Worm (Caenorhabditis elegans) whole organism, L2 larva: ENCODE data around the gene F58E6.11.
A peak's percentile ranks its signal among the peaks of the same experiment; 100 is the strongest.

ENCODE experiments used
- C34F6.9 ChIP-seq: fragments of 150-350 bp; optimal IDR thresholded peaks from 2 replicates; lab custom pipeline; 2014; ENCODE audit warnings: missing biosample characterization, missing genetic modification characterization
- F13H6.1 ChIP-seq: sonication (generic microtip); optimal IDR thresholded peaks from 2 replicates; lab custom pipeline; 2016; ENCODE audit warnings: missing genetic modification characterization, missing compliant biosample characterization
- R02D3.7 ChIP-seq: fragments of 150-350 bp; optimal IDR thresholded peaks from 2 replicates; lab custom pipeline; 2014; ENCODE audit warnings: missing biosample characterization, missing genetic modification characterization
- Y55F3AM.14 ChIP-seq: fragments of 200-800 bp; sonication (Bioruptor generic); optimal IDR thresholded peaks from 2 replicates; lab custom pipeline; 2018; ENCODE audit warnings: mild to moderate bottlenecking, missing genetic modification characterization, missing compliant biosample characterization
- ZK546.5 ChIP-seq: sonication (generic microtip); optimal IDR thresholded peaks from 2 replicates; lab custom pipeline; 2017; ENCODE audit warnings: missing biosample characterization, missing genetic modification characterization
- alr-1 ChIP-seq: fragments of 150-350 bp; optimal IDR thresholded peaks from 2 replicates; lab custom pipeline; 2014; ENCODE audit warnings: missing biosample characterization, missing genetic modification characterization
- aly-2 ChIP-seq: fragments of 150-350 bp; optimal IDR thresholded peaks from 2 replicates; lab custom pipeline; 2014; ENCODE audit warnings: missing biosample characterization, missing genetic modification characterization
- ama-1 ChIP-seq: fragments of 150-350 bp; optimal IDR thresholded peaks from 2 replicates; lab custom pipeline; 2018; ENCODE audit warnings: inconsistent platforms
- blmp-1 ChIP-seq: sonication (generic microtip); optimal IDR thresholded peaks from 2 replicates; lab custom pipeline; 2017; ENCODE audit warnings: missing genetic modification characterization, mild to moderate bottlenecking, missing compliant biosample characterization, antibody characterized with exemption, moderate library complexity; ENCODE audit not compliant: insufficient read depth
- ceh-16 ChIP-seq: fragments of 150-350 bp; optimal IDR thresholded peaks from 2 replicates; lab custom pipeline; 2014; ENCODE audit warnings: missing biosample characterization, missing genetic modification characterization
- ceh-82 ChIP-seq: fragments of 150-350 bp; optimal IDR thresholded peaks from 2 replicates; lab custom pipeline; 2014; ENCODE audit warnings: missing biosample characterization, missing genetic modification characterization
- crh-2 ChIP-seq: sonication (generic microtip); optimal IDR thresholded peaks from 2 replicates; lab custom pipeline; 2017; ENCODE audit warnings: missing biosample characterization, missing genetic modification characterization
- dmd-4 ChIP-seq: sonication (generic microtip); optimal IDR thresholded peaks from 2 replicates; lab custom pipeline; 2017; ENCODE audit warnings: missing biosample characterization, missing genetic modification characterization
- egl-27 ChIP-seq: sonication (generic microtip); optimal IDR thresholded peaks from 3 replicates; lab custom pipeline; 2017; ENCODE audit warnings: missing biosample characterization, missing genetic modification reagents, missing genetic modification characterization
- elt-1 ChIP-seq: fragments of 150-350 bp; optimal IDR thresholded peaks from 2 replicates; lab custom pipeline; 2014; ENCODE audit warnings: missing biosample characterization, missing genetic modification characterization
- elt-3 ChIP-seq: sonication (generic microtip); optimal IDR thresholded peaks from 2 replicates; lab custom pipeline; 2017; ENCODE audit warnings: missing biosample characterization, missing genetic modification characterization
- fos-1 ChIP-seq: fragments of 150-350 bp; optimal IDR thresholded peaks from 2 replicates; lab custom pipeline; 2014; ENCODE audit warnings: missing biosample characterization, missing genetic modification characterization
- gmeb-1 ChIP-seq: fragments of 150-350 bp; optimal IDR thresholded peaks from 2 replicates; lab custom pipeline; 2014; ENCODE audit warnings: missing biosample characterization, missing genetic modification characterization
- lin-11 ChIP-seq: fragments of 150-350 bp; sonication (generic microtip); optimal IDR thresholded peaks from 2 replicates; lab custom pipeline; 2014; ENCODE audit warnings: missing biosample characterization, missing genetic modification characterization, inconsistent platforms, mixed read lengths
- lin-13 ChIP-seq: fragments of 150-350 bp; optimal IDR thresholded peaks from 2 replicates; lab custom pipeline; 2014; ENCODE audit warnings: missing biosample characterization, missing genetic modification reagents, missing genetic modification characterization
- lin-39 ChIP-seq: fragments of 150-350 bp; optimal IDR thresholded peaks from 2 replicates; lab custom pipeline; 2014; ENCODE audit warnings: missing biosample characterization, missing genetic modification reagents, missing genetic modification characterization
- lsy-2 ChIP-seq, 2 experiments: fragments of 150-350 bp in 1 of 2; sonication (generic microtip) in 1 of 2; optimal IDR thresholded peaks; 2 replicates each; lab custom pipeline; 2014 to 2017; ENCODE audit warnings: missing biosample characterization in 2 of 2, missing genetic modification characterization in 2 of 2
- mab-5 ChIP-seq: fragments of 150-350 bp; optimal IDR thresholded peaks from 2 replicates; lab custom pipeline; 2014; ENCODE audit warnings: missing biosample characterization, missing genetic modification characterization
- mbf-1 ChIP-seq: sonication (generic microtip); optimal IDR thresholded peaks from 2 replicates; lab custom pipeline; 2017; ENCODE audit warnings: missing biosample characterization, missing genetic modification characterization
- mdl-1 ChIP-seq, 2 experiments: fragments of 150-350 bp in 1 of 2; sonication (generic microtip) in 1 of 2; optimal IDR thresholded peaks; 2 replicates each; lab custom pipeline; 2017; ENCODE audit warnings: missing biosample characterization in 2 of 2, missing genetic modification characterization in 2 of 2
- nhr-10 ChIP-seq: sonication (generic microtip); optimal IDR thresholded peaks from 2 replicates; lab custom pipeline; 2017; ENCODE audit warnings: missing biosample characterization, missing genetic modification characterization
- nhr-11 ChIP-seq: fragments of 150-350 bp; optimal IDR thresholded peaks from 2 replicates; lab custom pipeline; 2014; ENCODE audit warnings: missing biosample characterization, missing genetic modification characterization
- nhr-12 ChIP-seq: fragments of 150-350 bp; optimal IDR thresholded peaks from 2 replicates; lab custom pipeline; 2014; ENCODE audit warnings: missing biosample characterization, missing genetic modification characterization
- nhr-129 ChIP-seq: fragments of 150-350 bp; optimal IDR thresholded peaks from 2 replicates; lab custom pipeline; 2014; ENCODE audit warnings: missing biosample characterization, missing genetic modification characterization
- nhr-21 ChIP-seq: fragments of 150-350 bp; optimal IDR thresholded peaks from 2 replicates; lab custom pipeline; 2014; ENCODE audit warnings: missing biosample characterization, missing genetic modification characterization
- nhr-23 ChIP-seq: fragments of 150-350 bp; optimal IDR thresholded peaks from 2 replicates; lab custom pipeline; 2014; ENCODE audit warnings: missing biosample characterization, missing genetic modification reagents, missing genetic modification characterization
- nhr-237 ChIP-seq: fragments of 150-350 bp; optimal IDR thresholded peaks from 2 replicates; lab custom pipeline; 2014; ENCODE audit warnings: missing biosample characterization, missing genetic modification characterization
- nhr-25 ChIP-seq: fragments of 150-350 bp; sonication (generic microtip); optimal IDR thresholded peaks from 3 replicates; lab custom pipeline; 2014; ENCODE audit warnings: missing biosample characterization, missing genetic modification characterization
- nhr-6 ChIP-seq: fragments of 150-350 bp; optimal IDR thresholded peaks from 2 replicates; lab custom pipeline; 2014; ENCODE audit warnings: missing biosample characterization, missing genetic modification characterization
- nhr-77 ChIP-seq: fragments of 150-350 bp; optimal IDR thresholded peaks from 2 replicates; lab custom pipeline; 2014; ENCODE audit warnings: missing biosample characterization, missing genetic modification characterization
- peb-1 ChIP-seq: fragments of 150-350 bp; optimal IDR thresholded peaks from 2 replicates; lab custom pipeline; 2014; ENCODE audit warnings: missing biosample characterization, missing genetic modification characterization
- sem-4 ChIP-seq: fragments of 150-350 bp; optimal IDR thresholded peaks from 2 replicates; lab custom pipeline; 2014; ENCODE audit warnings: missing biosample characterization, missing genetic modification reagents, missing genetic modification characterization
- skn-1 ChIP-seq: sonication (generic microtip); optimal IDR thresholded peaks from 2 replicates; lab custom pipeline; 2017; ENCODE audit warnings: missing biosample characterization, missing genetic modification characterization
- sma-3 ChIP-seq: sonication (generic microtip); optimal IDR thresholded peaks from 2 replicates; lab custom pipeline; 2016; ENCODE audit warnings: missing genetic modification reagents, missing genetic modification characterization, missing compliant biosample characterization
- sma-9 ChIP-seq, 2 experiments: fragments of 150-350 bp in 1 of 2; sonication (generic microtip) in 1 of 2; optimal IDR thresholded peaks; 2 replicates each; lab custom pipeline; 2014 to 2016; ENCODE audit warnings: missing genetic modification characterization in 2 of 2, mild to moderate bottlenecking in 1 of 2, missing biosample characterization in 1 of 2, missing compliant biosample characterization in 1 of 2, missing genetic modification reagents in 1 of 2, moderate library complexity in 1 of 2
- snpc-4 ChIP-seq: fragments of 150-350 bp; optimal IDR thresholded peaks from 2 replicates; lab custom pipeline; 2014; ENCODE audit warnings: missing biosample characterization, missing genetic modification characterization
- unc-39 ChIP-seq: fragments of 150-350 bp; optimal IDR thresholded peaks from 2 replicates; lab custom pipeline; 2014; ENCODE audit warnings: missing biosample characterization, missing genetic modification characterization
- unc-55 ChIP-seq: fragments of 150-350 bp; sonication (generic microtip); optimal IDR thresholded peaks from 3 replicates; lab custom pipeline; 2014; ENCODE audit warnings: missing biosample characterization, missing genetic modification reagents, missing genetic modification characterization
- unc-62 ChIP-seq: fragments of 150-350 bp; optimal IDR thresholded peaks from 2 replicates; lab custom pipeline; 2014; ENCODE audit warnings: missing biosample characterization, missing genetic modification reagents, missing genetic modification characterization
- zag-1 ChIP-seq: fragments of 150-350 bp; optimal IDR thresholded peaks from 2 replicates; lab custom pipeline; 2014; ENCODE audit warnings: missing biosample characterization, missing genetic modification characterization
- ztf-1 ChIP-seq: fragments of 200-800 bp; sonication (Bioruptor generic); conservative IDR thresholded peaks from 2 replicates; pipeline ENCODE4 v1.3.6; 2022; ENCODE audit warnings: missing genetic modification characterization, missing compliant biosample characterization
- ztf-11 ChIP-seq: sonication (generic microtip); optimal IDR thresholded peaks from 2 replicates; lab custom pipeline; 2017; ENCODE audit warnings: missing biosample characterization, missing genetic modification characterization
- ztf-4 ChIP-seq: fragments of 150-350 bp; optimal IDR thresholded peaks from 2 replicates; lab custom pipeline; 2014; ENCODE audit warnings: missing biosample characterization, missing genetic modification characterization

F58E6.11 gene

ce11 chrV:9789657-9790261 lies 32.0 kb upstream of the F58E6.11 start, which contains the start of gene ztf-7:
ztf-7 (minus strand) TSS chrV:9789707.
- peak; percentile 83 for TF ChIP-seq lin-13 (GFP tag; lab: Kevin White, UChicago)
- no peak for TF ChIP-seq unc-39 (tag; lab: Kevin White, UChicago)
- TF ChIP-seq R02D3.7 = peak; percentile 32
- TF ChIP-seq elt-3 (tag; lab: Kevin White, UChicago) = no peak
- TF ChIP-seq egl-27 (tag; lab: Kevin White, UChicago) = peak; percentile 82
- peak; percentile 86 for TF ChIP-seq Y55F3AM.14
- TF ChIP-seq nhr-6 = peak; percentile 91
- peak; percentile 92 for TF ChIP-seq gmeb-1
- TF ChIP-seq sma-9 (GFP tag; optimal IDR thresholded peaks at IDR 0.05; lab: Kevin White, UChicago) = peak; percentile 97
- TF ChIP-seq sma-9 (tag; optimal IDR thresholded peaks at IDR 0.05; lab: Kevin White, UChicago) = no peak
- TF ChIP-seq sma-3 (GFP tag; lab: Kevin White, UChicago) = peak; percentile 98
- TF ChIP-seq lin-39 (tag; lab: Kevin White, UChicago) = no peak
- peak; percentile 97 for TF ChIP-seq crh-2
- peak; percentile 51 for TF ChIP-seq dmd-4 (tag; lab: Kevin White, UChicago)
- TF ChIP-seq ztf-11 (tag; lab: Kevin White, UChicago) = no peak
- TF ChIP-seq lsy-2 (tag; optimal IDR thresholded peaks at IDR 0.05; lab: Kevin White, UChicago) = peak; percentile 85 to 97
- TF ChIP-seq ZK546.5 (tag; lab: Kevin White, UChicago) = no peak
- TF ChIP-seq nhr-23 = no peak
- TF ChIP-seq unc-62 (GFP tag; lab: Kevin White, UChicago) = peak; percentile 71
- peak; percentile 92 for TF ChIP-seq mab-5
- peak; percentile 94 for TF ChIP-seq nhr-129 (tag; lab: Kevin White, UChicago)
- TF ChIP-seq nhr-12 (tag; lab: Kevin White, UChicago) = no peak
- TF ChIP-seq mdl-1 (tag; optimal IDR thresholded peaks at IDR 0.05; lab: Kevin White, UChicago) = peak; percentile 79 to 95
- TF ChIP-seq skn-1 (tag; lab: Kevin White, UChicago) = peak; percentile 72
- peak; percentile 96 for TF ChIP-seq F13H6.1
- peak; percentile 91 for TF ChIP-seq ztf-4 (tag; lab: Kevin White, UChicago)
- no peak for TF ChIP-seq peb-1 (tag; lab: Kevin White, UChicago)
- TF ChIP-seq ama-1 = peak; percentile 63
- no peak for TF ChIP-seq alr-1 (tag; lab: Kevin White, UChicago)
- TF ChIP-seq elt-1 (tag; lab: Kevin White, UChicago) = no peak
- TF ChIP-seq mbf-1 = no peak
- TF ChIP-seq snpc-4 (tag; lab: Kevin White, UChicago) = peak; percentile 87
- TF ChIP-seq C34F6.9 (tag; lab: Kevin White, UChicago) = peak; percentile 99
- peak; percentile 84 for TF ChIP-seq blmp-1 (tag; lab: Kevin White, UChicago)
- TF ChIP-seq zag-1 (tag; lab: Kevin White, UChicago) = peak; percentile 58
- TF ChIP-seq sem-4 (tag; lab: Kevin White, UChicago) = peak; percentile 92
- peak; percentile 38 for TF ChIP-seq nhr-237 (tag; lab: Kevin White, UChicago)
- TF ChIP-seq aly-2 = no peak
- TF ChIP-seq nhr-77 (tag; lab: Kevin White, UChicago) = no peak
- TF ChIP-seq ceh-82 (tag; lab: Kevin White, UChicago) = no peak
- TF ChIP-seq nhr-10 (tag; lab: Kevin White, UChicago) = no peak
- peak; percentile 88 for TF ChIP-seq fos-1 (tag; lab: Kevin White, UChicago)
- peak; percentile 95 for TF ChIP-seq lin-11 (tag; lab: Kevin White, UChicago)
- TF ChIP-seq nhr-11 = no peak
- TF ChIP-seq nhr-21 (tag; lab: Kevin White, UChicago) = peak; percentile 97
- no peak for TF ChIP-seq ztf-1 (GFP tag; lab: Robert Waterston, UW)
- peak; percentile 39 for TF ChIP-seq ceh-16 (tag; lab: Kevin White, UChicago)
- peak; percentile 83 for TF ChIP-seq unc-55 (GFP tag; lab: Kevin White, UChicago)
- peak; percentile 98 for TF ChIP-seq nhr-25
